Fruit fly (Drosophila melanogaster): ENCODE data around the gene skd.

The skd gene

dm6 chr3L:21065212-21065902 is 38.1 kb upstream of the skd start, which contains the start of gene CG43072 (continued):
- TF ChIP-seq BEAF-32 (GFP tag; optimal IDR thresholded peaks at IDR 0.05) (no peak), grau (tag; optimal IDR thresholded peaks at IDR 0.05) (peak; percentile 27), Nf-YC (tag; optimal IDR thresholded peaks at IDR 0.05) (peak; percentile 39), Ets65A (GFP tag) (no peak), CG13296 (GFP tag; optimal IDR thresholded peaks at IDR 0.05) (peak; percentile 69), Abd-B (GFP tag; optimal IDR thresholded peaks at IDR 0.05) (no peak), slp2 (GFP tag; optimal IDR thresholded peaks at IDR 0.05) (no peak), CG32532 (GFP tag; IDR thresholded peaks at IDR 0.05) (no peak), Lhr (GFP tag; optimal IDR thresholded peaks at IDR 0.05) (no peak), CG8281 (tag; optimal IDR thresholded peaks at IDR 0.05) (no peak), Spps (tag; optimal IDR thresholded peaks at IDR 0.05) (no peak), CG14014 (GFP tag; IDR thresholded peaks at IDR 0.05) (no peak), Blimp-1 (GFP tag; optimal IDR thresholded peaks at IDR 0.05) (no peak), pita (GFP tag; optimal IDR thresholded peaks at IDR 0.05) (peak; percentile 63), CG7963 (GFP tag; IDR thresholded peaks at IDR 0.05; ENCODE audit: partially characterized antibody) (no peak), hth (optimal IDR thresholded peaks at IDR 0.05) (no peak), Gsc (GFP tag; IDR thresholded peaks at IDR 0.05) (no peak), grn (GFP tag; optimal IDR thresholded peaks at IDR 0.05) (peak; percentile 45), CG1602 (GFP tag; optimal IDR thresholded peaks at IDR 0.05) (no peak), sqz (GFP tag; optimal IDR thresholded peaks at IDR 0.05) (peak; percentile 43), pnt (GFP tag; optimal IDR thresholded peaks at IDR 0.05) (no peak), CG12299 (tag; optimal IDR thresholded peaks at IDR 0.05) (peak; percentile 49), scrt (GFP tag; optimal IDR thresholded peaks at IDR 0.05) (peak; percentile 20), tup (GFP tag; optimal IDR thresholded peaks at IDR 0.05) (no peak), nau (GFP tag; optimal IDR thresholded peaks at IDR 0.05) (peak; percentile 25), chif (GFP tag; optimal IDR thresholded peaks at IDR 0.05) (no peak), Jarid2 (GFP tag; optimal IDR thresholded peaks at IDR 0.05) (no peak), ERR (GFP tag; optimal IDR thresholded peaks at IDR 0.05) (no peak), CG4328 (GFP tag; optimal IDR thresholded peaks at IDR 0.05) (no peak), CG10979 (tag; optimal IDR thresholded peaks at IDR 0.05) (peak; percentile 7), phol (tag; optimal IDR thresholded peaks at IDR 0.05) (no peak), pzg (GFP tag; optimal IDR thresholded peaks at IDR 0.05) (no peak), CG9797 (GFP tag; optimal IDR thresholded peaks at IDR 0.05) (no peak), crp (GFP tag; optimal IDR thresholded peaks at IDR 0.05) (no peak), CG12104 (GFP tag; optimal IDR thresholded peaks at IDR 0.05) (no peak), CG15601 (tag; optimal IDR thresholded peaks at IDR 0.05) (peak; percentile 7), CG17385 (GFP tag; optimal IDR thresholded peaks at IDR 0.05) (peak; percentile 45), CG11723 (GFP tag; optimal IDR thresholded peaks at IDR 0.05) (no peak), Adf1 (GFP tag; IDR thresholded peaks at IDR 0.05) (peak; percentile 14; the same call in 1 of the 2 replicates), CG9727 (GFP tag; optimal IDR thresholded peaks at IDR 0.05) (no peak), CG34422 (GFP tag; IDR thresholded peaks at IDR 0.05) (no peak), gcm (GFP tag; optimal IDR thresholded peaks at IDR 0.05) (peak; percentile 36), psq (GFP tag; optimal IDR thresholded peaks at IDR 0.05) (no peak), prd (optimal IDR thresholded peaks at IDR 0.05) (no peak), prd (GFP tag; IDR thresholded peaks at IDR 0.05) (no peak), CG4854 (GFP tag; optimal IDR thresholded peaks at IDR 0.05) (no peak), NK7.1 (GFP tag; optimal IDR thresholded peaks at IDR 0.05) (no peak), ase (GFP tag; IDR thresholded peaks at IDR 0.05) (no peak), Trl (optimal IDR thresholded peaks at IDR 0.05) (no peak), Trl (GFP tag; optimal IDR thresholded peaks at IDR 0.05) (no peak), sug (tag; optimal IDR thresholded peaks at IDR 0.05) (peak; percentile 85)
